Worm (Caenorhabditis elegans) whole organism, L4 larva: ENCODE measurements around the gene sdz-27.

ENCODE experiments used
- F10B5.3 ChIP-seq: sonication (generic microtip); optimal IDR thresholded peaks from 2 replicates; lab custom pipeline; 2016; ENCODE audit warnings: mild to moderate bottlenecking, missing genetic modification characterization, missing compliant biosample characterization
- F26F4.8 ChIP-seq: fragments of 200-800 bp; sonication (Bioruptor generic); conservative IDR thresholded peaks from 2 replicates; pipeline ENCODE4 v1.3.6; 2022; ENCODE audit warnings: missing genetic modification characterization, missing compliant biosample characterization
- F37D6.2 ChIP-seq: sonication (generic microtip); optimal IDR thresholded peaks from 2 replicates; lab custom pipeline; 2016; ENCODE audit warnings: mild to moderate bottlenecking, missing genetic modification characterization, missing compliant biosample characterization
- T20F7.1 ChIP-seq: fragments of 200-800 bp; sonication (Bioruptor generic); optimal IDR thresholded peaks from 2 replicates; lab custom pipeline; 2018; ENCODE audit warnings: mild to moderate bottlenecking, missing genetic modification characterization, missing compliant biosample characterization
- T26A8.4 ChIP-seq: fragments of 200-800 bp; sonication (Bioruptor generic); IDR thresholded peaks from 2 replicates; pipeline ENCODE4 v1.3.6; 2022; ENCODE audit warnings: missing genetic modification characterization, missing compliant biosample characterization
- Y48G9A.11 ChIP-seq: fragments of 200-800 bp; sonication (Bioruptor generic); IDR thresholded peaks from 2 replicates; pipeline ENCODE4 v1.3.6; 2022; ENCODE audit warnings: missing genetic modification reagents, missing genetic modification characterization, missing compliant biosample characterization
- Y5F2A.4 ChIP-seq: fragments of 200-800 bp; sonication (Bioruptor generic); optimal IDR thresholded peaks from 2 replicates; lab custom pipeline; 2018; ENCODE audit warnings: mild to moderate bottlenecking, missing genetic modification characterization, missing compliant biosample characterization
- ZK337.2 ChIP-seq: fragments of 200-800 bp; sonication (Bioruptor generic); IDR thresholded peaks from 2 replicates; pipeline ENCODE4 v1.3.6; 2022; ENCODE audit warnings: missing genetic modification reagents, missing genetic modification characterization, missing compliant biosample characterization
- ama-1 ChIP-seq: fragments of 150-350 bp; optimal IDR thresholded peaks from 2 replicates; lab custom pipeline; 2014; ENCODE audit warnings: inconsistent platforms, mixed read lengths
- ceh-20 ChIP-seq: fragments of 200-800 bp; sonication (Bioruptor generic); IDR thresholded peaks from 2 replicates; pipeline ENCODE4 v1.3.6; 2022; ENCODE audit warnings: missing genetic modification reagents, missing genetic modification characterization, missing compliant biosample characterization
- ceh-44 ChIP-seq: fragments of 200-800 bp; sonication (Bioruptor generic); IDR thresholded peaks from 2 replicates; pipeline ENCODE4 v1.3.6; 2022; ENCODE audit warnings: missing genetic modification reagents, missing genetic modification characterization, missing compliant biosample characterization
- cey-2 ChIP-seq: sonication (generic microtip); optimal IDR thresholded peaks from 3 replicates; lab custom pipeline; 2017; ENCODE audit warnings: missing genetic modification characterization, mild to moderate bottlenecking, missing compliant biosample characterization, antibody characterized with exemption, borderline replicate concordance; ENCODE audit not compliant: insufficient read depth
- daf-12 ChIP-seq: fragments of 150-350 bp; optimal IDR thresholded peaks from 2 replicates; lab custom pipeline; 2014; ENCODE audit warnings: missing biosample characterization, missing genetic modification reagents, missing genetic modification characterization
- daf-16 ChIP-seq, 3 experiments: sonication (generic microtip); optimal IDR thresholded peaks; 2 replicates each; lab custom pipeline; 2016 to 2017; ENCODE audit warnings: missing genetic modification characterization in 3 of 3, missing genetic modification reagents in 3 of 3, mild to moderate bottlenecking in 2 of 3, missing compliant biosample characterization in 2 of 3, missing biosample characterization in 1 of 3, moderate library complexity in 1 of 3
- dmd-9 ChIP-seq: fragments of 200-800 bp; sonication (Bioruptor generic); IDR thresholded peaks from 2 replicates; pipeline ENCODE4 v1.3.6; 2022; ENCODE audit warnings: missing genetic modification reagents, missing genetic modification characterization, missing compliant biosample characterization
- duxl-1 ChIP-seq: sonication (generic microtip); optimal IDR thresholded peaks from 2 replicates; lab custom pipeline; 2016; ENCODE audit warnings: mild to moderate bottlenecking, missing genetic modification characterization, moderate library complexity, missing compliant biosample characterization; ENCODE audit not compliant: poor library complexity
- fkh-10 ChIP-seq: fragments of 150-350 bp; optimal IDR thresholded peaks from 2 replicates; lab custom pipeline; 2014; ENCODE audit warnings: missing biosample characterization, missing genetic modification reagents, missing genetic modification characterization
- hif-1 ChIP-seq, 2 experiments: sonication (generic microtip); optimal IDR thresholded peaks; 2 replicates each; lab custom pipeline; 2016 to 2017; ENCODE audit warnings: missing compliant biosample characterization in 2 of 2, missing genetic modification characterization in 2 of 2, missing genetic modification reagents in 2 of 2, missing genotype in 2 of 2, mild to moderate bottlenecking in 1 of 2
- hlh-30 ChIP-seq: sonication (generic microtip); optimal IDR thresholded peaks from 2 replicates; lab custom pipeline; 2017; ENCODE audit warnings: antibody characterized with exemption, mild to moderate bottlenecking, missing genetic modification characterization, missing compliant biosample characterization; ENCODE audit not compliant: insufficient read depth
- hmg-1.1 ChIP-seq: fragments of 200-800 bp; sonication (Bioruptor generic); IDR thresholded peaks from 2 replicates; pipeline ENCODE4 v1.3.6; 2022; ENCODE audit warnings: missing genetic modification reagents, missing genetic modification characterization, missing compliant biosample characterization
- lim-7 ChIP-seq: fragments of 200-800 bp; sonication (Bioruptor generic); IDR thresholded peaks from 2 replicates; pipeline ENCODE4 v1.3.6; 2022; ENCODE audit warnings: missing genetic modification characterization, missing compliant biosample characterization
- lin-1 ChIP-seq: fragments of 200-800 bp; sonication (Bioruptor generic); IDR thresholded peaks from 2 replicates; pipeline ENCODE4 v1.3.6; 2022; ENCODE audit warnings: missing genetic modification reagents, missing genetic modification characterization, missing compliant biosample characterization
- lin-13 ChIP-seq: fragments of 150-350 bp; optimal IDR thresholded peaks from 2 replicates; lab custom pipeline; 2014; ENCODE audit warnings: missing biosample characterization, missing genetic modification reagents, missing genetic modification characterization
- lin-29 ChIP-seq: fragments of 200-800 bp; sonication (Bioruptor generic); IDR thresholded peaks from 2 replicates; pipeline ENCODE4 v1.3.6; 2022; ENCODE audit warnings: missing genetic modification reagents, missing genetic modification characterization, missing compliant biosample characterization
- lir-3 ChIP-seq: sonication (generic microtip); optimal IDR thresholded peaks from 2 replicates; lab custom pipeline; 2016; ENCODE audit warnings: mild to moderate bottlenecking, missing genetic modification characterization, missing compliant biosample characterization
- lsy-2 ChIP-seq, 2 experiments: fragments of 150-350 bp in 1 of 2; sonication (generic microtip) in 1 of 2; optimal IDR thresholded peaks; 2 replicates each; lab custom pipeline; 2014 to 2017; ENCODE audit warnings: missing biosample characterization in 2 of 2, missing genetic modification characterization in 2 of 2
- madf-5 ChIP-seq, 2 experiments: fragments of 200-800 bp; sonication (Bioruptor generic); IDR thresholded peaks; 2 replicates each; pipeline ENCODE4 v1.3.6; 2022; ENCODE audit warnings: missing compliant biosample characterization in 2 of 2, missing genetic modification characterization in 2 of 2
- madf-9 ChIP-seq: fragments of 200-800 bp; sonication (Bioruptor generic); conservative IDR thresholded peaks from 2 replicates; pipeline ENCODE4 v1.3.6; 2022; ENCODE audit warnings: missing genetic modification reagents, missing genetic modification characterization, missing compliant biosample characterization
- mxl-2 ChIP-seq: fragments of 200-800 bp; sonication (Bioruptor generic); conservative IDR thresholded peaks from 2 replicates; pipeline ENCODE4 v1.3.6; 2022; ENCODE audit warnings: missing genetic modification reagents, missing genetic modification characterization, missing compliant biosample characterization
- nhr-10 ChIP-seq: fragments of 150-350 bp; optimal IDR thresholded peaks from 2 replicates; lab custom pipeline; 2014; ENCODE audit warnings: missing biosample characterization, missing genetic modification characterization
- nhr-102 ChIP-seq: sonication (generic microtip); optimal IDR thresholded peaks from 2 replicates; lab custom pipeline; 2016; ENCODE audit warnings: mild to moderate bottlenecking, missing genetic modification characterization, moderate library complexity, missing compliant biosample characterization
- nhr-111 ChIP-seq: fragments of 200-800 bp; sonication (Bioruptor generic); optimal IDR thresholded peaks from 2 replicates; lab custom pipeline; 2018; ENCODE audit warnings: mild to moderate bottlenecking, missing genetic modification characterization, missing compliant biosample characterization
- nhr-28 ChIP-seq: fragments of 150-350 bp; optimal IDR thresholded peaks from 2 replicates; lab custom pipeline; 2014; ENCODE audit warnings: missing biosample characterization, missing genetic modification characterization
- nhr-6 ChIP-seq: fragments of 150-350 bp; optimal IDR thresholded peaks from 2 replicates; lab custom pipeline; 2014; ENCODE audit warnings: missing biosample characterization, missing genetic modification characterization
- nhr-77 ChIP-seq: fragments of 150-350 bp; optimal IDR thresholded peaks from 2 replicates; lab custom pipeline; 2014; ENCODE audit warnings: missing biosample characterization, missing genetic modification characterization
- php-3 ChIP-seq: fragments of 200-800 bp; sonication (Bioruptor generic); IDR thresholded peaks from 2 replicates; pipeline ENCODE4 v1.3.6; 2022; ENCODE audit warnings: missing genetic modification reagents, missing genetic modification characterization, missing compliant biosample characterization
- pqm-1 ChIP-seq: sonication (generic microtip); optimal IDR thresholded peaks from 2 replicates; lab custom pipeline; 2017; ENCODE audit warnings: missing biosample characterization, missing genetic modification characterization
- snpc-1.2 ChIP-seq: fragments of 200-800 bp; sonication (Bioruptor generic); IDR thresholded peaks from 2 replicates; pipeline ENCODE4 v1.3.6; 2022; ENCODE audit warnings: missing genetic modification reagents, missing genetic modification characterization, missing compliant biosample characterization
- tra-1 ChIP-seq: fragments of 200-800 bp; sonication (Bioruptor generic); IDR thresholded peaks from 2 replicates; pipeline ENCODE4 v1.3.6; 2022; ENCODE audit warnings: missing genetic modification reagents, missing genetic modification characterization, missing compliant biosample characterization
- unc-62 ChIP-seq, 3 experiments: fragments of 150-350 bp in 1 of 3; sonication (generic microtip); optimal IDR thresholded peaks in 2 of 3; peaks in 1 of 3; 1 replicate in 1 of 3; 2 replicates in 2 of 3; lab custom pipeline; 2014 to 2017; ENCODE audit warnings: missing biosample characterization in 3 of 3, missing genetic modification characterization in 3 of 3, missing genetic modification reagents in 3 of 3, missing genotype in 1 of 3
- zfp-3 ChIP-seq: fragments of 200-800 bp; sonication (Bioruptor generic); conservative IDR thresholded peaks from 2 replicates; pipeline ENCODE4 v1.3.6; 2022; ENCODE audit warnings: missing genetic modification reagents, missing genetic modification characterization, missing compliant biosample characterization
- zip-2 ChIP-seq: fragments of 150-350 bp; optimal IDR thresholded peaks from 2 replicates; lab custom pipeline; 2014; ENCODE audit warnings: missing biosample characterization, missing genetic modification characterization

Gene sdz-27

ce11 chrIV:11174772-11175171 is 12.1 kb upstream of the sdz-27 start:
- TF ChIP-seq fkh-10 (GFP tag; lab: Kevin White, UChicago) (no peak), nhr-10 (tag; lab: Kevin White, UChicago) (no peak), nhr-28 (tag; lab: Kevin White, UChicago) (peak; percentile 45), zfp-3 (no peak)
- TF ChIP-seq, all 104 proteins: peak for 1

- TF ChIP-seq nhr-111 (GFP tag; lab: Kevin White, UChicago) (no peak), Y5F2A.4 (GFP tag; lab: Kevin White, UChicago) (no peak), T20F7.1 (GFP tag; lab: Kevin White, UChicago) (no peak), hlh-30 (tag; lab: Kevin White, UChicago) (no peak), php-3 (GFP tag; lab: Robert Waterston, UW) (no peak), lir-3 (no peak), unc-62 (GFP tag; optimal IDR thresholded peaks at IDR 0.05 in 1 of 2; lab: Kevin White, UChicago) (no peak), unc-62 (tag; optimal IDR thresholded peaks at IDR 0.05; lab: Kevin White, UChicago) (no peak), zip-2 (tag; lab: Kevin White, UChicago) (no peak), ZK337.2 (GFP tag; lab: Robert Waterston, UW) (no peak), pqm-1 (tag; lab: Kevin White, UChicago) (no peak), tra-1 (GFP tag; lab: Robert Waterston, UW) (no peak), fkh-10 (GFP tag; lab: Kevin White, UChicago) (no peak), daf-16 (GFP tag; optimal IDR thresholded peaks at IDR 0.05; lab: Kevin White, UChicago) (no peak), daf-16 (tag; optimal IDR thresholded peaks at IDR 0.05; lab: Kevin White, UChicago) (no peak), lim-7 (GFP tag; lab: Robert Waterston, UW) (no peak), cey-2 (tag; lab: Kevin White, UChicago) (no peak), daf-12 (tag; lab: Kevin White, UChicago) (no peak), dmd-9 (GFP tag; lab: Robert Waterston, UW) (no peak), lin-13 (GFP tag; lab: Kevin White, UChicago) (no peak), F26F4.8 (GFP tag; lab: Robert Waterston, UW) (no peak), madf-5 (GFP tag; IDR thresholded peaks at IDR 0.05; lab: Robert Waterston, UW) (no peak)
- TF ChIP-seq, all 104 proteins: peak for 0
Measured at ce11 chrIV:11176967-11177366, 9.9 kb upstream of the sdz-27 start, which contains the start of gene rap-3. Gene rap-3 (plus strand): TSS chrIV:11177267.

- TF ChIP-seq tra-1 (GFP tag; lab: Robert Waterston, UW) (no peak), ama-1 (lab: Kevin White, UChicago) (peak; percentile 23)
Measured at ce11 chrIV:11178495-11178894, 8.3 kb upstream of the sdz-27 start, which contains the start of gene C08F8.9. Gene C08F8.9 (minus strand): TSS chrIV:11178595.

- TF ChIP-seq F37D6.2 (tag; lab: Kevin White, UChicago) = peak; percentile 74
- TF ChIP-seq hlh-30 (tag; lab: Kevin White, UChicago) = peak; percentile 70
- peak; percentile 91 for TF ChIP-seq nhr-77 (tag; lab: Kevin White, UChicago)
- peak; percentile 25 for TF ChIP-seq nhr-6 (tag; lab: Kevin White, UChicago)
- peak; percentile 86 for TF ChIP-seq ceh-44
- TF ChIP-seq ZK337.2 (GFP tag; lab: Robert Waterston, UW) = peak; percentile 88
- peak; percentile 49 to 92 for TF ChIP-seq lsy-2 (tag; optimal IDR thresholded peaks at IDR 0.05; lab: Kevin White, UChicago)
- TF ChIP-seq ceh-20 (GFP tag; lab: Robert Waterston, UW) = peak; percentile 94
- TF ChIP-seq daf-16 (GFP tag; optimal IDR thresholded peaks at IDR 0.05; lab: Kevin White, UChicago) = peak; percentile 13 to 73
- peak; percentile 77 for TF ChIP-seq daf-16 (tag; optimal IDR thresholded peaks at IDR 0.05; lab: Kevin White, UChicago)
- TF ChIP-seq snpc-1.2 (GFP tag; lab: Robert Waterston, UW) = peak; percentile 82
- TF ChIP-seq T26A8.4 (GFP tag; lab: Robert Waterston, UW) = peak; percentile 93
- TF ChIP-seq hmg-1.1 (GFP tag; lab: Robert Waterston, UW) = peak; percentile 83
- TF ChIP-seq Y48G9A.11 (GFP tag; lab: Robert Waterston, UW) = peak; percentile 90
- TF ChIP-seq lin-1 = peak; percentile 77
- peak; percentile 60; the same call in 1 of the 2 replicates for TF ChIP-seq mxl-2
- peak; percentile 70 for TF ChIP-seq nhr-102 (tag; lab: Kevin White, UChicago)
- peak; percentile 76 for TF ChIP-seq duxl-1 (tag; lab: Kevin White, UChicago)
- peak in 1 of 2 experiments; percentile 57 for TF ChIP-seq hif-1 (tag; optimal IDR thresholded peaks at IDR 0.05; lab: Kevin White, UChicago)
- peak; percentile 43 for TF ChIP-seq F10B5.3 (tag; lab: Kevin White, UChicago)
- TF ChIP-seq madf-9 (GFP tag; lab: Robert Waterston, UW) = peak; percentile 68; the same call in 1 of the 2 replicates
- peak; percentile 79 for TF ChIP-seq lin-29 (GFP tag; lab: Robert Waterston, UW)
Measured at ce11 chrIV:11179123-11179740, 7.6 kb upstream of the sdz-27 start, which contains the start of gene cpt-2. Gene cpt-2 (plus strand): TSS chrIV:11179645.
